Fruit fly (Drosophila melanogaster): Measurements from ENCODE around the gene CG9536.

CG9536 gene

DNA sequence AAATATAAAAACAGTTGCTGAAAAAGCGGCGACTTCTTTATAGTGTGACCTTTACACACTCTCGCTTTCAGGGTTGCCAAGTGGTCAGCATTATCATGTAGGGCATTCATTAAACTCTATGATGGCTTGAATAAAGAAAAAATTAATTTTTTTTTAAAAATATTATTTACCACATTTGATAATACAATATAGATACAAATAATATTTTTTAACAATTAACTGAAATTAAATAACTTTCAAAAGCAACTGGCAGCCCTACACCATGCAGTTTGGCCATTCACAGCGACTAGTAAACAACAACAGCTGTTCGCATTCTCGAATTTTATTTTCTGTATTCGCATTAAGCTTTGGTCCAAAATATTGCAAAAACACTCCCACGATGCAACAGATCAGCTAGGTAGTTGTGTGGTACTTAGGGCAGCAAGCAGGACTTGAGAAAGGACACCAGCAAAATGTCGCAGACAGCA, 14.0 kb upstream of the CG9536 start, which contains the start of the genes Phf5a and CG31638 (continued):
- TF ChIP-seq CG15073 (GFP tag; optimal IDR thresholded peaks at IDR 0.05), result no peak
- peak; percentile 95 for TF ChIP-seq gcm (GFP tag; optimal IDR thresholded peaks at IDR 0.05)
- TF ChIP-seq CG12659 (GFP tag; optimal IDR thresholded peaks at IDR 0.05), result peak; percentile 94
- peak; percentile 70 for TF ChIP-seq ewg (GFP tag; optimal IDR thresholded peaks at IDR 0.05)
- TF ChIP-seq dati (GFP tag; IDR thresholded peaks at IDR 0.05), result peak; percentile 88
- peak; percentile 88 for TF ChIP-seq CG3065 (GFP tag; optimal IDR thresholded peaks at IDR 0.05)
- TF ChIP-seq Hsf (GFP tag; optimal IDR thresholded peaks at IDR 0.05), result peak; percentile 28
- TF ChIP-seq dpn (GFP tag; optimal IDR thresholded peaks at IDR 0.05), result peak; percentile 66 to 92
- peak; percentile 94 for TF ChIP-seq CG32767 (GFP tag; IDR thresholded peaks at IDR 0.05)
- TF ChIP-seq wek (GFP tag; optimal IDR thresholded peaks at IDR 0.05), result peak; percentile 91
- TF ChIP-seq Nf-YB (GFP tag; optimal IDR thresholded peaks at IDR 0.05), result peak; percentile 54
- TF ChIP-seq Ets97D (GFP tag; optimal IDR thresholded peaks at IDR 0.05), result peak; percentile 35
- TF ChIP-seq sr (GFP tag; IDR thresholded peaks at IDR 0.05), result 0 out of 3 replicates have a peak, but pooled peaks have one; percentile 18
- peak; percentile 96 for TF ChIP-seq CG18599 (GFP tag; optimal IDR thresholded peaks at IDR 0.05)
- peak; percentile 90 for TF ChIP-seq CG11696 (GFP tag; IDR thresholded peaks at IDR 0.05)
- peak; percentile 98 for TF ChIP-seq Xrp1 (GFP tag; IDR thresholded peaks at IDR 0.05)
- peak; percentile 21; the same call in 1 of the 3 replicates for TF ChIP-seq CG6791 (GFP tag; IDR thresholded peaks at IDR 0.05; ENCODE audit: partially characterized antibody)
- TF ChIP-seq CG10979 (tag; optimal IDR thresholded peaks at IDR 0.05), result peak; percentile 95
- TF ChIP-seq CG15269 (tag; optimal IDR thresholded peaks at IDR 0.05), result peak; percentile 87
- peak; percentile 80 for TF ChIP-seq dysf (GFP tag; IDR thresholded peaks at IDR 0.05)
- TF ChIP-seq cas (GFP tag; IDR thresholded peaks at IDR 0.05), result peak; percentile 95
- TF ChIP-seq CG9727 (GFP tag; optimal IDR thresholded peaks at IDR 0.05), result peak; percentile 73
- TF ChIP-seq oc (tag; optimal IDR thresholded peaks at IDR 0.05), result peak; percentile 91
- TF ChIP-seq Nf-YA (GFP tag; IDR thresholded peaks at IDR 0.05), result no peak
- TF ChIP-seq amos (GFP tag; IDR thresholded peaks at IDR 0.05; ENCODE audit: partially characterized antibody), result no peak
- peak; percentile 91 for TF ChIP-seq chn (GFP tag; optimal IDR thresholded peaks at IDR 0.05)
- TF ChIP-seq zfh2 (GFP tag; optimal IDR thresholded peaks at IDR 0.05), result peak; percentile 90
- TF ChIP-seq CG15479 (GFP tag; optimal IDR thresholded peaks at IDR 0.05), result no peak
- TF ChIP-seq CG1024 (GFP tag; IDR thresholded peaks at IDR 0.05), result peak; percentile 64
- peak; percentile 70 for TF ChIP-seq gcm2 (GFP tag; optimal IDR thresholded peaks at IDR 0.05)
- TF ChIP-seq MTF-1 (GFP tag; optimal IDR thresholded peaks at IDR 0.05; ENCODE audit: borderline replicate concordance), result peak; percentile 89
- TF ChIP-seq Blimp-1 (GFP tag; optimal IDR thresholded peaks at IDR 0.05), result peak; percentile 99
- TF ChIP-seq sens-2 (GFP tag; IDR thresholded peaks at IDR 0.05), result peak; percentile 67
- no peak for TF ChIP-seq ash1 (GFP tag; optimal IDR thresholded peaks at IDR 0.05)
- TF ChIP-seq jigr1 (GFP tag; IDR thresholded peaks at IDR 0.05), result peak; percentile 93
- peak; percentile 88 for TF ChIP-seq CG13775 (GFP tag; optimal IDR thresholded peaks at IDR 0.05)
- peak; percentile 98 for TF ChIP-seq ind (GFP tag; optimal IDR thresholded peaks at IDR 0.05)
- TF ChIP-seq MESR4 (GFP tag; optimal IDR thresholded peaks at IDR 0.05), result peak; percentile 54
- peak; percentile 88 for TF ChIP-seq dan (GFP tag; IDR thresholded peaks at IDR 0.05)
- no peak for TF ChIP-seq pho (GFP tag; optimal IDR thresholded peaks at IDR 0.05)
- TF ChIP-seq NfI (GFP tag; optimal IDR thresholded peaks at IDR 0.05), result peak; percentile 62
- no peak for TF ChIP-seq CG1832 (GFP tag; optimal IDR thresholded peaks at IDR 0.05)
- TF ChIP-seq fd3F (GFP tag; optimal IDR thresholded peaks at IDR 0.05), result peak; percentile 59
- peak; percentile 98 for TF ChIP-seq CG34422 (GFP tag; IDR thresholded peaks at IDR 0.05)
- no peak for TF ChIP-seq CG3838 (GFP tag; optimal IDR thresholded peaks at IDR 0.05)
- peak; percentile 73 for TF ChIP-seq CG16779 (GFP tag; IDR thresholded peaks at IDR 0.05)
- 0 out of 2 replicates have a peak, but pooled peaks have one; percentile 33 for TF ChIP-seq dimm (GFP tag; IDR thresholded peaks at IDR 0.05)
- peak; percentile 94 for TF ChIP-seq Rx (GFP tag; IDR thresholded peaks at IDR 0.05)
- TF ChIP-seq CG16813 (GFP tag; IDR thresholded peaks at IDR 0.05; ENCODE audit: partially characterized antibody), result 0 out of 3 replicates have a peak, but pooled peaks have one; percentile 14
- peak; percentile 95 for TF ChIP-seq Awh (GFP tag; IDR thresholded peaks at IDR 0.05)
